Worm (Caenorhabditis elegans) whole organism, midembryonic: ENCODE data around the gene K08D8.11.

Experiments
- T22C8.4 ChIP-seq: fragments of 200-800 bp; sonication (Bioruptor generic); IDR thresholded peaks from 2 replicates; pipeline ENCODE4 v1.3.6; 2022; ENCODE audit warnings: missing genetic modification characterization, missing compliant biosample characterization
- cog-1 ChIP-seq: sonication (generic microtip); optimal IDR thresholded peaks from 2 replicates; lab custom pipeline; 2016; ENCODE audit warnings: missing genetic modification characterization, missing compliant biosample characterization
- flt-1 ChIP-seq: fragments of 200-800 bp; sonication (Bioruptor generic); IDR thresholded peaks from 2 replicates; pipeline ENCODE4 v1.3.6; 2022; ENCODE audit warnings: missing genetic modification characterization, missing compliant biosample characterization
- klf-2 ChIP-seq: fragments of 200-800 bp; sonication (Bioruptor generic); conservative IDR thresholded peaks from 2 replicates; pipeline ENCODE4 v1.3.6; 2022; ENCODE audit warnings: missing genetic modification reagents, missing genetic modification characterization, missing compliant biosample characterization
- med-1 ChIP-seq: sonication (generic microtip); optimal IDR thresholded peaks from 2 replicates; lab custom pipeline; 2017; ENCODE audit warnings: missing genetic modification characterization, mild to moderate bottlenecking, missing compliant biosample characterization, antibody characterized with exemption, missing genetic modification reagents; ENCODE audit not compliant: insufficient read depth
- ref-1 ChIP-seq: fragments of 200-800 bp; sonication (Bioruptor generic); conservative IDR thresholded peaks from 2 replicates; pipeline ENCODE4 v1.3.6; 2022; ENCODE audit warnings: missing genetic modification reagents, missing genetic modification characterization, missing compliant biosample characterization
- tab-1 ChIP-seq: fragments of 200-800 bp; sonication (Bioruptor generic); IDR thresholded peaks from 2 replicates; pipeline ENCODE4 v1.3.6; 2022; ENCODE audit warnings: missing genetic modification characterization, missing compliant biosample characterization
- ztf-23 ChIP-seq: fragments of 200-800 bp; sonication (Bioruptor generic); IDR thresholded peaks from 2 replicates; pipeline ENCODE4 v1.3.6; 2022; ENCODE audit warnings: missing genetic modification reagents, missing genetic modification characterization, missing compliant biosample characterization
- ztf-29 ChIP-seq: fragments of 200-800 bp; sonication (Bioruptor generic); IDR thresholded peaks from 2 replicates; pipeline ENCODE4 v1.3.6; 2022; ENCODE audit warnings: missing genetic modification reagents, missing genetic modification characterization, missing compliant biosample characterization

Gene K08D8.11

ce11 chrIV:12911990-12912389 lies 16.9 kb downstream of the K08D8.11 start, which contains the start of gene K08D8.5:
Gene K08D8.5, minus strand, starts transcription at chrIV:12912129.
- TF ChIP-seq tab-1 (no peak), ztf-23 (GFP tag; lab: Robert Waterston, UW) (no peak), klf-2 (GFP tag; lab: Robert Waterston, UW) (no peak), ref-1 (GFP tag; lab: Robert Waterston, UW) (no peak), cog-1 (tag; lab: Kevin White, UChicago) (no peak), med-1 (no peak), ztf-29 (GFP tag; lab: Robert Waterston, UW) (no peak), flt-1 (no peak), T22C8.4 (GFP tag; lab: Robert Waterston, UW) (no peak)

- no peak for TF ChIP-seq flt-1
- TF ChIP-seq ztf-23 (GFP tag; lab: Robert Waterston, UW), result no peak
- no peak for TF ChIP-seq cog-1 (tag; lab: Kevin White, UChicago)
- no peak for TF ChIP-seq tab-1
- TF ChIP-seq ztf-29 (GFP tag; lab: Robert Waterston, UW), result no peak
- no peak for TF ChIP-seq ref-1 (GFP tag; lab: Robert Waterston, UW)
- TF ChIP-seq klf-2 (GFP tag; lab: Robert Waterston, UW), result no peak
- no peak for TF ChIP-seq T22C8.4 (GFP tag; lab: Robert Waterston, UW)
These were observed 19.5 kb downstream of the K08D8.11 start, which contains the start of gene irg-6 for ce11 chrIV:12914532-12915019. Gene irg-6, minus strand, starts transcription at chrIV:12914969.

ce11 chrIV:12915479-12915878 lies 20.4 kb downstream of the K08D8.11 start, which contains the start of gene srz-15:
Gene srz-15, plus strand, starts transcription at chrIV:12915779.
- TF ChIP-seq klf-2 (GFP tag; lab: Robert Waterston, UW) (no peak), cog-1 (tag; lab: Kevin White, UChicago) (no peak), T22C8.4 (GFP tag; lab: Robert Waterston, UW) (no peak), tab-1 (no peak), ref-1 (GFP tag; lab: Robert Waterston, UW) (no peak)

ce11 chrIV:12918256-12918655 lies 23.2 kb downstream of the K08D8.11 start, which contains the start of gene C32H11.3:
Gene C32H11.3, plus strand, starts transcription at chrIV:12918556.
- TF ChIP-seq med-1 (no peak), klf-2 (GFP tag; lab: Robert Waterston, UW) (no peak), cog-1 (tag; lab: Kevin White, UChicago) (no peak), ztf-23 (GFP tag; lab: Robert Waterston, UW) (no peak), ref-1 (GFP tag; lab: Robert Waterston, UW) (no peak), ztf-29 (GFP tag; lab: Robert Waterston, UW) (no peak), T22C8.4 (GFP tag; lab: Robert Waterston, UW) (no peak), flt-1 (no peak), tab-1 (no peak)

- no peak for TF ChIP-seq tab-1
These were observed 25.5 kb downstream of the K08D8.11 start for ce11 chrIV:12920553-12920952.

ce11 chrIV:12921027-12921426 lies 25.9 kb downstream of the K08D8.11 start, which contains the start of gene C32H11.4:
Gene C32H11.4, plus strand, starts transcription at chrIV:12921264.
- TF ChIP-seq cog-1 (tag; lab: Kevin White, UChicago), result no peak
- TF ChIP-seq ztf-29 (GFP tag; lab: Robert Waterston, UW), result no peak
- TF ChIP-seq tab-1, result no peak
- no peak for TF ChIP-seq T22C8.4 (GFP tag; lab: Robert Waterston, UW)
- TF ChIP-seq ztf-23 (GFP tag; lab: Robert Waterston, UW), result no peak
- no peak for TF ChIP-seq med-1
- no peak for TF ChIP-seq klf-2 (GFP tag; lab: Robert Waterston, UW)
- TF ChIP-seq flt-1, result no peak

ce11 chrIV:12924332-12924731 lies 29.2 kb downstream of the K08D8.11 start, which contains the start of gene srlf-4:
Gene srlf-4, minus strand, starts transcription at chrIV:12924432.
- TF ChIP-seq flt-1 (no peak), cog-1 (tag; lab: Kevin White, UChicago) (no peak), med-1 (no peak), tab-1 (no peak), klf-2 (GFP tag; lab: Robert Waterston, UW) (no peak), ref-1 (GFP tag; lab: Robert Waterston, UW) (no peak), ztf-29 (GFP tag; lab: Robert Waterston, UW) (no peak), ztf-23 (GFP tag; lab: Robert Waterston, UW) (no peak), T22C8.4 (GFP tag; lab: Robert Waterston, UW) (no peak)

- no peak for TF ChIP-seq T22C8.4 (GFP tag; lab: Robert Waterston, UW)
- no peak for TF ChIP-seq med-1
- no peak for TF ChIP-seq ztf-23 (GFP tag; lab: Robert Waterston, UW)
- no peak for TF ChIP-seq tab-1
- no peak for TF ChIP-seq cog-1 (tag; lab: Kevin White, UChicago)
- TF ChIP-seq ztf-29 (GFP tag; lab: Robert Waterston, UW), result no peak
- no peak for TF ChIP-seq klf-2 (GFP tag; lab: Robert Waterston, UW)
- no peak for TF ChIP-seq flt-1
- no peak for TF ChIP-seq ref-1 (GFP tag; lab: Robert Waterston, UW)
These were observed 31.5 kb downstream of the K08D8.11 start, which contains the start of gene srlf-5 for ce11 chrIV:12926639-12927038. Gene srlf-5, minus strand, starts transcription at chrIV:12926739.

- TF ChIP-seq ztf-29 (GFP tag; lab: Robert Waterston, UW) (no peak), ztf-23 (GFP tag; lab: Robert Waterston, UW) (no peak), T22C8.4 (GFP tag; lab: Robert Waterston, UW) (no peak), cog-1 (tag; lab: Kevin White, UChicago) (no peak), flt-1 (no peak)
These were observed 41.2 kb downstream of the K08D8.11 start, which contains the start of the genes cld-1 and dod-21 for ce11 chrIV:12936221-12936776. Gene cld-1, minus strand, starts transcription at chrIV:12936271. Gene dod-21, plus strand, starts transcription at chrIV:12936738.

- TF ChIP-seq klf-2 (GFP tag; lab: Robert Waterston, UW) (no peak), ref-1 (GFP tag; lab: Robert Waterston, UW) (no peak), T22C8.4 (GFP tag; lab: Robert Waterston, UW) (no peak), flt-1 (no peak), tab-1 (no peak), ztf-29 (GFP tag; lab: Robert Waterston, UW) (no peak), cog-1 (tag; lab: Kevin White, UChicago) (no peak), ztf-23 (GFP tag; lab: Robert Waterston, UW) (no peak), med-1 (no peak)
These were observed 46.2 kb downstream of the K08D8.11 start, which contains the start of gene dod-24 for ce11 chrIV:12941254-12941653. Gene dod-24, minus strand, starts transcription at chrIV:12941354.
